Fruit fly (Drosophila melanogaster): ENCODE data around the gene CG42307.

- TF ChIP-seq bab1 (GFP tag; optimal IDR thresholded peaks at IDR 0.05) (no peak), Crg-1 (GFP tag; optimal IDR thresholded peaks at IDR 0.05) (peak; percentile 7), CG1620 (GFP tag; optimal IDR thresholded peaks at IDR 0.05) (no peak), ovo (GFP tag; optimal IDR thresholded peaks at IDR 0.05) (peak; percentile 91), CG12768 (GFP tag; optimal IDR thresholded peaks at IDR 0.05) (no peak), CG11617 (GFP tag; optimal IDR thresholded peaks at IDR 0.05) (peak; percentile 5), cnc (optimal IDR thresholded peaks at IDR 0.05) (no peak), CG5204 (GFP tag; optimal IDR thresholded peaks at IDR 0.05) (no peak), Mnt (GFP tag; optimal IDR thresholded peaks at IDR 0.05) (peak; percentile 44), tj (GFP tag; optimal IDR thresholded peaks at IDR 0.05) (no peak), CG7045 (GFP tag; optimal IDR thresholded peaks at IDR 0.05) (no peak), CG33017 (tag; optimal IDR thresholded peaks at IDR 0.05) (no peak)
These were observed 39.1 kb downstream of the CG42307 start for dm6 chr3L:7367798-7368678.

All from whole organism, adult.